Fruit fly (Drosophila melanogaster): ENCODE results near the gene CG13312.

The CG13312 gene

DNA sequence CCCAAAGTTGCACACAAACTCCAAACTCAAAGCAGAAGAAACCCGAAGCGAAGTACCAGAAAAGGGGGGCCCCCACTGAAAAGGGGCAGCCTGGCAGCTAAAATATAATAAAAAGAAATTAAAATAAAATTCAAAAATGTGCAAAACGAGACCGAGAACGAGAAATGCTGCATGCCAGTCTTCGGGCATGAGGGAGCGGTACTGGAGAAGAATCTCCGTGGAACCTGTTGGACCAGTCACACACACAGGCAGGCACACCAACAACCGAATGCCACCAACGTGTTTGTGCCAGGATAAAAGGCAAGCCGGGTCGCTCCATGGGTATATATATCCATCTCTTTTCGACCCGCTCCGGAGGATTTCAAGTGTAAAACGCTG, 18.0 kb upstream of the CG13312 start:
- TF ChIP-seq CG8478 (optimal IDR thresholded peaks at IDR 0.05), result no peak
- no peak for TF ChIP-seq Dll (optimal IDR thresholded peaks at IDR 0.05)
- no peak for TF ChIP-seq pan (optimal IDR thresholded peaks at IDR 0.05)
- TF ChIP-seq EcR (GFP tag; optimal IDR thresholded peaks at IDR 0.05), result no peak
- no peak for TF ChIP-seq psq (optimal IDR thresholded peaks at IDR 0.05)
- no peak for TF ChIP-seq usp (GFP tag; optimal IDR thresholded peaks at IDR 0.05)

DNA sequence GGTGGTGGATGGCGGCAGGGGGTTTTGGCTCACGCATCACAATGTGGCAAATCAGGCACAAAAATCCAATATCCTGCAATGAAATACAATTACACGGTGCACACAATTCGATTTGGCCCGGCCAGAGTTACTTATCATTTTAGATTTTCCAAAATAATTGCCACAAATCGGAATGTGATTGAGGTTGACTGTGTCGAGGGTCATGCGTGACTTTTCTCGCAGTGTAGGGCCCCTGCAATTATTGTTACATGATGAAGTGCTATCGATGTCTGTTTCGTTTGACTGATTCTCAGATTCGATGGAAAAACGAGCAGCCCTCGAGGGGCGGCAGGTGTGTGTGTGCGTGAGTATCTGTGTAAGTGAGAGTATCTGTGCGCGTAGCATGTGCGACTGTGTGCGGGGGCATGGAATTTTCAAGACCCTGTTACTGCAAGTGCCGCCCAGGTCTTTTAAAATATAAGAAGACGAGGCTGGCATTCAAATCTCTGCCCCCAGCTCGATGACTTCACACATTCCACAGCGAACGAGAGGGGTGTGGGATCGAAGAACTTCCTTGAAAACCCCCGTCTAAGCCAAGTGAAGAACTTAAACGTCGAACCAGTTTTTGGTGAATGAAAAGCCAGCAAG, 17.5 kb upstream of the CG13312 start:
- no peak for TF ChIP-seq Dll (optimal IDR thresholded peaks at IDR 0.05)
- TF ChIP-seq CG8478 (optimal IDR thresholded peaks at IDR 0.05), result no peak
- no peak for TF ChIP-seq pan (optimal IDR thresholded peaks at IDR 0.05)
- no peak for TF ChIP-seq usp (GFP tag; optimal IDR thresholded peaks at IDR 0.05)
- TF ChIP-seq EcR (GFP tag; optimal IDR thresholded peaks at IDR 0.05), result no peak
- no peak for TF ChIP-seq psq (optimal IDR thresholded peaks at IDR 0.05)

DNA sequence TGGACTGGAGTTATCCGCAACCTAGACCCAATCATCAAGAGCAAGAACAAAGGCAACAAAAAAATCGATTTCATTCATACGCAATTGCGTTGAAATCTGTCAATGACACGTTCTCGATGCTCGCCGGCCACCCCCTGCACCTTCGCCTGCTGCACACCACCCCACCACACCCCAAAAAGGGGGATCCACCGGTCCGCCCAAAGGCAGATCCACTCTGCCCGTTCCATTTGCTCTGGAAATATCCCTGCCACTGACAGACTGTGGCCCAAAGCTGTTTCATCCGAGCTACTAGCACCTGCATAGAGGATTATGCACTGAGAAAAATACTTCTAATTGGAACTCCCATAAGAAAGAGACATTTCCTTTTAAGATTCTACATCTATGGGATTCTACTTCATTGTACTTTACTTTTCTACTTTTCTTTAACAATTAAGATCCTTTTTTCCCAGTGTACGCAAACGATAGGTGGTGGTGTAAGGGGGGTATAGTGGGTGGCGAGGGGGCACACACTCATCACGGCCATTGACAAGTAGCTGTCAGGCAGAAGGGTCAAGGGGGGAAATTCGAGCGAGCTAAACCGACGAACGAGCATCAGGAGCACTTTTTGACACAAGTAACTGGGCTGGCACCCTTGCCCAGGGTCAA, 16.8 kb upstream of the CG13312 start:
- TF ChIP-seq pan (optimal IDR thresholded peaks at IDR 0.05), result no peak
- no peak for TF ChIP-seq usp (GFP tag; optimal IDR thresholded peaks at IDR 0.05)
- TF ChIP-seq CG8478 (optimal IDR thresholded peaks at IDR 0.05), result no peak
- no peak for TF ChIP-seq psq (optimal IDR thresholded peaks at IDR 0.05)
- TF ChIP-seq Dll (optimal IDR thresholded peaks at IDR 0.05), result no peak
- TF ChIP-seq EcR (GFP tag; optimal IDR thresholded peaks at IDR 0.05), result no peak

DNA sequence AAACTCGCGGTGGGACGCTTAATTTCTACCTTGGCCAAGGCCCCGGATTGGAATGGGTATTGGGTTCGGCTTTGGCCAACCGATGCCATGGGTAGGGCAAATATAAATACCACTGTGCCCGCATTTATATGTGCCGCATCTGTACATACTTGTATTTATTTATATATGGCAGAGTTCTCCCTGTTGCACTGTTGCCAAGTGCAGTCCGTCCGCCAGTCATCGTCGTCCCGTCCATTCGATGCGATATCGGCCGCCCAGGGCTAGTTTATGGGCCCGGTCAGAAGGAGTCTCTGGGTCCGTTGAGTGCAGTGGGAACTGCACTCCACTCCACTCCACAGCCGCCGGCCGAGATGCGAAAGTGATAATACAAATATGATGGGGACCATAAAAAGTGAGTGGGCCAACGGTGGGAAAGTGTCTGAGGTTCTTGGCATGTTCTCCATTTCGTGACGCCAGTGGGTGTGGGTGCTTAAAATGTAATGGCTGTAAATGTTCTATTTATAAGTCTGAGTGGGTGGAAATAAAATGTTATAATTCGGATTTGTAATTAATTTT, 15.9 kb upstream of the CG13312 start:
- TF ChIP-seq CG8478 (optimal IDR thresholded peaks at IDR 0.05) (no peak), psq (optimal IDR thresholded peaks at IDR 0.05) (no peak), pan (optimal IDR thresholded peaks at IDR 0.05) (no peak), usp (GFP tag; optimal IDR thresholded peaks at IDR 0.05) (no peak), EcR (GFP tag; optimal IDR thresholded peaks at IDR 0.05) (peak in 1 of 2 experiments; percentile 16), Dll (optimal IDR thresholded peaks at IDR 0.05) (no peak)

DNA sequence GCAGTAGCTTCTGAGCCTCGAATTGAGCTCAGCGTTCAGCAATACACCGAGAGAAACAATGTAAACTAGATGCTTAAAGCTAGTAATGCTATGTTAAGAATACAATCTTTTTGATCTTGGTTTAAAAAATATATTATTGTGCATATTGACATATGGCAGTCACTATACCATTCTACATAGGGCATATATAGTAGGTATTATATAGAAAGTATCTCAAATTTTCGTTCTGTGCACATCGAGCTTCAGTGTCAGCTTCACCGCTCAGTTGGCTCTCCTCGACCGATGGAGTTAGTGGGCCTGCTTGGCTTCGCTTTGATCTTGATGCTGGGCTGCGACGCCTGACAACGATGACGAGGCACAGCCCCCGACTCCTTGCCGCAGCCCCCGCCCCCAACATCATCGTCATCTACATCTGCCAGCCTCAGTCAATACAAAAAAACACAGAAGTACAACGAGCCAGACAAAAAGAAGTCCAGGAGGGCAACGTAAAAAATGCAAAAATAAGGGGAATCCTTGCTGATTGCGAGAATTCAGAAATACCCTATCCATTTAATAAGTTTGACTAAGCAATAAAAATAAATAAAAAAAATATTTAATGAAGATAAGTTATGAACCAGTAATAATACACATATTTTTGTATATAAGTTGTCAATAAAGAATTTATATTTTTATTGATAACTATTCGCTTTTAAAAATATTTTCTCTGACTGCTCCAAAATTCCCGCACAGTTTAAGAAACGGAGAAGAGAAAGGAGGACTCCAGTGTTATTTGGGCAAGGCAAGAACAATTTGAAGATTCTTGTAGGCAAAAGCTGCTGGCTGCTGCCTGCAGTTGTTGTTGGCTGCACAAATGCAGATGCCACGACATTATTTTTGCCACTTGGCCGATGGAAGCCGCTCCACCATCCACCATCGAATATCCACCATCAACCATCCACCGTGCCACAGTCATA, 15.0 kb upstream of the CG13312 start:
- TF ChIP-seq EcR (GFP tag; optimal IDR thresholded peaks at IDR 0.05) (no peak), psq (optimal IDR thresholded peaks at IDR 0.05) (no peak), Dll (optimal IDR thresholded peaks at IDR 0.05) (no peak), CG8478 (optimal IDR thresholded peaks at IDR 0.05) (no peak), usp (GFP tag; optimal IDR thresholded peaks at IDR 0.05) (no peak), pan (optimal IDR thresholded peaks at IDR 0.05) (no peak)

DNA sequence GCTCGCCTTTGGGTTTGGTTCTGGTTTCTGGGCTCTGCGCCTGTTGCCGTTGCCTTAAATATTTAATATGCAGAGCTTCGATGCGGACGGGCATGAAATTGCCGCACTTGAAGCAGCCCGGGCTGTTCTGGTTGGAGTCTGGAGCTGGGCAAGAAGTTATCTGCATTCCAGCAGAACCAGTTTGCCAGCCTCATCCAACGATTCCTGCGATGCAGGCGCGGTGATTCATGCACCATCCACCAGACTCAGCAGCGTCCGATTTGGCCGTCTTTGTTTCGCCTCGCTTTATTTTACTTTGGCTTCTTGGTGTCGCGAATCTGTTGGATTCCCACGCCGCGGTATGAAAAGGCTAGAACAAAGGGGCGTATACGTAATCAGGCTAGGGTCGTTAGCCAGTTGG, 12.4 kb upstream of the CG13312 start:
- no peak for TF ChIP-seq EcR (GFP tag; optimal IDR thresholded peaks at IDR 0.05)
- peak; percentile 32 for TF ChIP-seq Dll (optimal IDR thresholded peaks at IDR 0.05)

DNA sequence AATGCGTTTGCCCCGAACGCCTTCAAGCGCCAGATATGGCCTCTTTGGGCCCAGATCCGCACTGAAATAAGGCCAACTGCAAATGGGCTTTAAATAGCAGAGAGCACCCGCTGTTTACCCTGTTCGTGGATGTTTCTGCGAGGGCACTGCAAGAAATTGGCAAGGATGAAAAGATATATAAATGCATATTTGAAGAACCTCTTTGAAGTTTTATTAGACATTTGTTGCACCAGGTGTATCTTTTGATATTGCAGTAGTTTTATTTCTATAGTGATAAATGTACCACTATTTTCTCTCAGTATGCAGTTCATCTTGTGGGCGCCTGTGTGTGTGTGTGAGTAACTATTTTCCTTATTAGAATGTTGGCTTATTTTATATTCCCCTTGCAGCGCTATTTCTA, 6.5 kb upstream of the CG13312 start:
- TF ChIP-seq CG8478 (optimal IDR thresholded peaks at IDR 0.05), result no peak
- TF ChIP-seq EcR (GFP tag; optimal IDR thresholded peaks at IDR 0.05), result no peak
- no peak for TF ChIP-seq Dll (optimal IDR thresholded peaks at IDR 0.05)
- TF ChIP-seq usp (GFP tag; optimal IDR thresholded peaks at IDR 0.05), result no peak

DNA sequence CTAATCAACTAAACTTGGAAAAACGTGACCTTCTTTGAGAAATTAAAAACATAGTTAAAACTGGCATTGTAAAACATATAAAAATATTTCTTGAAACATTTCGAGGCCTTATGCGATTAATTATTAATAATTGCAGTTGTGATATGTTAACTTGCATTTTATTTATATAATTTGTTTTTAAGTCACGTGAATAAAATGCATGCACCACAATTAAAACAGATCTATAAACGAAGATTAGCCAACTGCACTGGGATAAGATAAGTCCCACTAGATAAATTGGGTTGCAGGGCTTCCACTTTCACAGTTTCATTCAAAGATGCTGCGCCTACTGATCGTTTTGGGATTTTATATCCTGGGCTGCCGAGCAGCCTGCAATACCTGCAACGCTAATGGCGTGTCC, 3.1 kb upstream of the CG13312 start, which contains the start of gene CG13309:
Gene CG13309 (plus strand): TSS at position 301 of the 400 bp plus-strand sequence.
- TF ChIP-seq pan (optimal IDR thresholded peaks at IDR 0.05) (no peak), Dll (optimal IDR thresholded peaks at IDR 0.05) (no peak), psq (optimal IDR thresholded peaks at IDR 0.05) (no peak), usp (GFP tag; optimal IDR thresholded peaks at IDR 0.05) (no peak), CG8478 (optimal IDR thresholded peaks at IDR 0.05) (no peak), EcR (GFP tag; optimal IDR thresholded peaks at IDR 0.05) (no peak)

DNA sequence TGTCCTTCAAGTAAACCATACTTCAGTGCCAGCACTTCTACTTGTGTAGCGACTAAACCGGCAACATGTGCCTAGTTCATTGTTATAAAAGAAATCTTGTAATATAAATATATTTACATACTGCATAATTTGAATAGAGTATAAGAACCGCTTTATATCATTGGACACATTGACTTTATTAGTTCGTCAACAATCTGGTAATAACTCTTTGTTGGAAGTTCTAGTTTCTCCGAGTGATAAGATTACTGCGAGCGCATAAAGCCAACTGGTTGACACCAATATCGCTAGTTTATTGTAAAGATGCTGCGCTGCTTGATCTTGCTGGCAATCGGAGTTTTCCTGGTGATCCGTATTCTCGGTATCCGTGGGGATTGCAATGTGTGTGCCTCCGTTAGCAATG, 1.2 kb upstream of the CG13312 start, which contains the start of gene CG13308:
Gene CG13308 (plus strand): TSS at position 301 of the 400 bp plus-strand sequence.
- TF ChIP-seq Dll (optimal IDR thresholded peaks at IDR 0.05) (no peak), EcR (GFP tag; optimal IDR thresholded peaks at IDR 0.05) (no peak), pan (optimal IDR thresholded peaks at IDR 0.05) (no peak), usp (GFP tag; optimal IDR thresholded peaks at IDR 0.05) (no peak), CG8478 (optimal IDR thresholded peaks at IDR 0.05) (no peak), psq (optimal IDR thresholded peaks at IDR 0.05) (no peak)

DNA sequence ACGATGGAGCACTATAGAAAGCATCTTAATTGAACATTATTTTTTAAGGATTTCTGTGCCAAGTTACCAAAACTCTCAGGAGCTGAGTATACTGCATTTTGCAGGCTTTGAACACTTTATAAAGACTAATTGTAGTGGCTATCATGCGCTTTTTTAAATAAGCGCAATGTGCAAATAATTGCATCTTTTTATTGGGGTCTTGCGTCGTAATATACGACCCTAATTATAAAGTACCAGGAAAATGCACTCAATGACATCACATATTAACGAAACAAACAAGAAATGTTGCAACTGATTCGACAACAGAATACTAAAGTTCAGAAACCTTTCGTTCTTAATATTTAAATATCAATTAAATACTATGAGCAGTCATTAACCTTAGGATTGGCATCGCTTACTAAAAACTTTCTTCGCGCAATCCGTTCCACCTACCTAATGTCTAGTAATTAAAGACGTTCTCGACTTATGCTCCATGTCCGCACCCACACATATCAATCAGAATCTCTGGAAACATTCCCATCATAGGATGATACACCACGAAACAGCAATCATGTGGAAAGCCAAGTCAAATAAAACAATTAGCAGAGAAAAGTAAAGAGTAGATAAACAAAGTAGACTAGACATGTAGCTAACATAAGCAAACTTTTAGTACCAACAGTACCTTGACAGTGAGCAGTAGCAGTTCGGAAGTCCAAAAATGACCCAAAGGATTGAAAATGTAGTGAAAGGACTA, 2.8 kb downstream of the CG13312 start, which contains the start of the genes CG32023 and CG34427:
Gene CG32023 (minus strand): TSS at position 101 of the 733 bp plus-strand sequence.
Gene CG34427 (plus strand): TSS at position 683 of the 733 bp plus-strand sequence.
- no peak for TF ChIP-seq EcR (GFP tag; optimal IDR thresholded peaks at IDR 0.05)
- TF ChIP-seq pan (optimal IDR thresholded peaks at IDR 0.05), result no peak
- no peak for TF ChIP-seq psq (optimal IDR thresholded peaks at IDR 0.05)
- no peak for TF ChIP-seq CG8478 (optimal IDR thresholded peaks at IDR 0.05)
- no peak for TF ChIP-seq usp (GFP tag; optimal IDR thresholded peaks at IDR 0.05)
- TF ChIP-seq Dll (optimal IDR thresholded peaks at IDR 0.05), result no peak

DNA sequence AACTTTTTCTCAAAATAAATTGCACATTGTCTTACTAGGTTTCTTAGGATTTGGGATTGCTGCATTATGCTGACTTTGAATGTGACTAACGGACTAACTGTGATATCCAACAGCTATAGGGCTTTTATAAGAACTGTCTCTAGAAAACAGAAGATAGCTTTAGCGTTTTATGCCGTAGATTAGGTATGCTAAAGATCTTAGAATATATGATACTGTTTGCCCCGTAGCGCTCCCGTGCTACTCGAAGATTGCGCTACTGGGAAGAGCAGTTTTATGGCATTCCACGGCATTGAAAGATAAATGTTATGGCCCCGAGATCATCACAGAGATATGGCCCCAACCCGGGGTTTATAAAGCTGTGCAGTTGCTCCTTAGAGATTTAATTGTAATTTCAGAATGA, 4.9 kb downstream of the CG13312 start, which contains the start of the genes CG13311 and CG34426:
Gene CG13311 (minus strand): TSS at position 101 of the 400 bp plus-strand sequence.
Gene CG34426 (plus strand): TSS at position 400 of the 400 bp plus-strand sequence.
- no peak for TF ChIP-seq CG8478 (optimal IDR thresholded peaks at IDR 0.05)
- no peak for TF ChIP-seq usp (GFP tag; optimal IDR thresholded peaks at IDR 0.05)
- TF ChIP-seq pan (optimal IDR thresholded peaks at IDR 0.05), result no peak
- TF ChIP-seq Dll (optimal IDR thresholded peaks at IDR 0.05), result no peak
- no peak for TF ChIP-seq psq (optimal IDR thresholded peaks at IDR 0.05)
- no peak for TF ChIP-seq EcR (GFP tag; optimal IDR thresholded peaks at IDR 0.05)

All from whole organism.